Worm (Caenorhabditis elegans) whole organism, young adult: ENCODE measurements around the gene mrps-18A.

Source experiments
- F57A8.1 ChIP-seq: fragments of 200-800 bp; sonication (Bioruptor generic); optimal IDR thresholded peaks from 2 replicates; lab custom pipeline; 2018; ENCODE audit warnings: mild to moderate bottlenecking, missing genetic modification characterization, moderate library complexity, missing compliant biosample characterization
- lin-40 ChIP-seq: sonication (generic microtip); optimal IDR thresholded peaks from 2 replicates; lab custom pipeline; 2016; ENCODE audit warnings: missing genetic modification characterization, mild to moderate bottlenecking, missing compliant biosample characterization, missing genotype, missing genetic modification reagents
- nfya-1 ChIP-seq: sonication (generic microtip); optimal IDR thresholded peaks from 2 replicates; lab custom pipeline; 2017; ENCODE audit warnings: antibody characterized with exemption, missing compliant biosample characterization, missing genetic modification characterization, borderline replicate concordance; ENCODE audit not compliant: insufficient read depth

ce11 chrIII:8305304-8305703 lies 26.4 kb downstream of the mrps-18A start:
- TF ChIP-seq F57A8.1 (GFP tag; lab: Kevin White, UChicago) (no peak), lin-40 (tag; lab: Kevin White, UChicago) (no peak), nfya-1 (tag; lab: Kevin White, UChicago) (no peak)
